Worm (Caenorhabditis elegans) whole organism, L1 larva: ENCODE data around the gene pcca-1.

Experiments used
- C16A3.4 ChIP-seq: fragments of 150-350 bp; optimal IDR thresholded peaks from 2 replicates; lab custom pipeline; 2014; ENCODE audit warnings: missing biosample characterization, missing genetic modification characterization
- F16B12.6 ChIP-seq: fragments of 150-350 bp; optimal IDR thresholded peaks from 2 replicates; lab custom pipeline; 2014; ENCODE audit warnings: missing biosample characterization, missing genetic modification characterization
- Y116A8C.19 ChIP-seq: sonication (generic microtip); optimal IDR thresholded peaks from 2 replicates; lab custom pipeline; 2016; ENCODE audit warnings: missing compliant biosample characterization, missing genetic modification characterization, borderline replicate concordance
- aha-1 ChIP-seq: fragments of 150-350 bp; optimal IDR thresholded peaks from 2 replicates; lab custom pipeline; 2014; ENCODE audit warnings: missing biosample characterization, missing genetic modification characterization
- ama-1 ChIP-seq: fragments of 150-350 bp; optimal IDR thresholded peaks from 2 replicates; lab custom pipeline; 2014
- ceh-82 ChIP-seq, 3 experiments: fragments of 150-350 bp in 1 of 3; sonication (generic microtip) in 2 of 3; optimal IDR thresholded peaks; 2 replicates each; lab custom pipeline; 2014 to 2017; ENCODE audit warnings: missing biosample characterization in 3 of 3, missing genetic modification characterization in 3 of 3
- dpl-1 ChIP-seq, 3 experiments: fragments of 150-350 bp in 2 of 3; sonication (generic microtip) in 1 of 3; optimal IDR thresholded peaks; 2 replicates each; lab custom pipeline; 2014 to 2017; ENCODE audit warnings: missing biosample characterization in 3 of 3, missing genetic modification characterization in 3 of 3, missing genetic modification reagents in 3 of 3
- efl-1 ChIP-seq, 4 experiments: fragments of 150-350 bp; optimal IDR thresholded peaks in 3 of 4; peaks in 1 of 4; 1 replicate in 1 of 4; 2 replicates in 3 of 4; lab custom pipeline; 2014; ENCODE audit warnings: missing biosample characterization in 2 of 4, missing genetic modification characterization in 2 of 4, missing genetic modification reagents in 2 of 4
- efl-3 ChIP-seq: fragments of 200-800 bp; sonication (Bioruptor generic); optimal IDR thresholded peaks from 2 replicates; lab custom pipeline; 2018; ENCODE audit warnings: mild to moderate bottlenecking, missing genetic modification characterization, missing compliant biosample characterization
- egl-13 ChIP-seq: sonication (generic microtip); optimal IDR thresholded peaks from 2 replicates; lab custom pipeline; 2016; ENCODE audit warnings: missing genotype, missing genetic modification reagents, missing genetic modification characterization, missing compliant biosample characterization
- egl-27 ChIP-seq, 2 experiments: fragments of 150-350 bp in 1 of 2; sonication (generic microtip); optimal IDR thresholded peaks; 3 replicates each; lab custom pipeline; 2017 to 2018; ENCODE audit warnings: missing biosample characterization in 2 of 2, missing genetic modification characterization in 2 of 2, missing genetic modification reagents in 2 of 2
- elt-2 ChIP-seq: sonication (generic microtip); optimal IDR thresholded peaks from 2 replicates; lab custom pipeline; 2016; ENCODE audit warnings: missing genetic modification characterization, mild to moderate bottlenecking, inconsistent platforms, missing compliant biosample characterization, missing genetic modification reagents
- elt-3 ChIP-seq, 6 experiments: fragments of 150-350 bp in 1 of 6; sonication (generic microtip); optimal IDR thresholded peaks; 2 replicates each; lab custom pipeline; 2017 to 2018; ENCODE audit warnings: missing biosample characterization in 6 of 6, missing genetic modification characterization in 6 of 6, inconsistent platforms in 1 of 6
- ets-5 ChIP-seq: fragments of 200-800 bp; sonication (Bioruptor generic); IDR thresholded peaks from 2 replicates; pipeline ENCODE4 v1.3.6; 2022; ENCODE audit warnings: missing genetic modification characterization, missing compliant biosample characterization
- fkh-8 ChIP-seq: sonication (generic microtip); optimal IDR thresholded peaks from 2 replicates; lab custom pipeline; 2016; ENCODE audit warnings: mild to moderate bottlenecking, missing genetic modification characterization, missing compliant biosample characterization
- grh-1 ChIP-seq: fragments of 200-800 bp; sonication (Bioruptor generic); IDR thresholded peaks from 2 replicates; pipeline ENCODE4 v1.3.6; 2022; ENCODE audit warnings: missing genetic modification reagents, missing genetic modification characterization, missing compliant biosample characterization
- irx-1 ChIP-seq: sonication (generic microtip); optimal IDR thresholded peaks from 2 replicates; lab custom pipeline; 2016; ENCODE audit warnings: missing genetic modification characterization, missing compliant biosample characterization
- isw-1 ChIP-seq: fragments of 200-800 bp; sonication (Bioruptor generic); IDR thresholded peaks from 2 replicates; pipeline ENCODE4 v1.3.6; 2022; ENCODE audit warnings: missing genetic modification characterization, missing compliant biosample characterization
- jun-1 ChIP-seq: fragments of 150-350 bp; optimal IDR thresholded peaks from 2 replicates; lab custom pipeline; 2014; ENCODE audit warnings: missing biosample characterization, missing genetic modification reagents, missing genetic modification characterization
- lin-14 ChIP-seq: fragments of 200-800 bp; sonication (Bioruptor generic); optimal IDR thresholded peaks from 2 replicates; lab custom pipeline; 2018; ENCODE audit warnings: mild to moderate bottlenecking, missing genetic modification characterization, moderate library complexity, missing compliant biosample characterization
- lin-39 ChIP-seq: fragments of 150-350 bp; optimal IDR thresholded peaks from 2 replicates; lab custom pipeline; 2014; ENCODE audit warnings: missing biosample characterization, missing genetic modification reagents, missing genetic modification characterization
- lir-3 ChIP-seq: sonication (generic microtip); optimal IDR thresholded peaks from 2 replicates; lab custom pipeline; 2016; ENCODE audit warnings: mild to moderate bottlenecking, missing genetic modification characterization, moderate library complexity, missing compliant biosample characterization; ENCODE audit not compliant: poor library complexity
- mef-2 ChIP-seq: fragments of 150-350 bp; optimal IDR thresholded peaks from 2 replicates; lab custom pipeline; 2014; ENCODE audit warnings: missing biosample characterization, missing genetic modification characterization
- nhr-11 ChIP-seq: fragments of 150-350 bp; optimal IDR thresholded peaks from 2 replicates; lab custom pipeline; 2014; ENCODE audit warnings: missing biosample characterization, missing genetic modification characterization
- nhr-12 ChIP-seq: sonication (generic microtip); optimal IDR thresholded peaks from 2 replicates; lab custom pipeline; 2017; ENCODE audit warnings: missing biosample characterization, missing genetic modification characterization
- nhr-237 ChIP-seq: fragments of 150-350 bp; optimal IDR thresholded peaks from 2 replicates; lab custom pipeline; 2014; ENCODE audit warnings: missing biosample characterization, missing genetic modification characterization
- nhr-71 ChIP-seq: sonication (generic microtip); optimal IDR thresholded peaks from 2 replicates; lab custom pipeline; 2016; ENCODE audit warnings: mild to moderate bottlenecking, missing genetic modification characterization, moderate library complexity, missing compliant biosample characterization
- nhr-77 ChIP-seq: fragments of 150-350 bp; optimal IDR thresholded peaks from 2 replicates; lab custom pipeline; 2014; ENCODE audit warnings: missing biosample characterization, missing genetic modification characterization
- nhr-90 ChIP-seq: sonication (generic microtip); optimal IDR thresholded peaks from 2 replicates; lab custom pipeline; 2016; ENCODE audit warnings: mild to moderate bottlenecking, missing genetic modification characterization, missing compliant biosample characterization; ENCODE audit not compliant: poor library complexity
- pax-3 ChIP-seq: fragments of 200-800 bp; sonication (Bioruptor generic); optimal IDR thresholded peaks from 2 replicates; lab custom pipeline; 2018; ENCODE audit warnings: mild to moderate bottlenecking, missing genetic modification characterization, moderate library complexity, missing compliant biosample characterization
- rnt-1 ChIP-seq: sonication (generic microtip); optimal IDR thresholded peaks from 2 replicates; lab custom pipeline; 2016; ENCODE audit warnings: mild to moderate bottlenecking, missing genetic modification characterization, moderate library complexity, missing compliant biosample characterization
- snpc-4 ChIP-seq: fragments of 150-350 bp; optimal IDR thresholded peaks from 2 replicates; lab custom pipeline; 2014; ENCODE audit warnings: missing biosample characterization, missing genetic modification characterization
- sox-4 ChIP-seq: sonication (generic microtip); optimal IDR thresholded peaks from 2 replicates; lab custom pipeline; 2016; ENCODE audit warnings: missing genetic modification characterization, missing compliant biosample characterization
- sptf-1 ChIP-seq: fragments of 150-350 bp; optimal IDR thresholded peaks from 2 replicates; lab custom pipeline; 2014; ENCODE audit warnings: missing biosample characterization, missing genetic modification characterization
- sup-37 ChIP-seq: fragments of 200-800 bp; sonication (Bioruptor generic); optimal IDR thresholded peaks from 2 replicates; lab custom pipeline; 2018; ENCODE audit warnings: mild to moderate bottlenecking, missing genetic modification characterization, missing compliant biosample characterization
- swsn-7 ChIP-seq: sonication (generic microtip); optimal IDR thresholded peaks from 2 replicates; lab custom pipeline; 2016; ENCODE audit warnings: missing genetic modification characterization, missing compliant biosample characterization
- tbx-2 ChIP-seq: sonication (generic microtip); optimal IDR thresholded peaks from 2 replicates; lab custom pipeline; 2016; ENCODE audit warnings: missing genetic modification characterization, missing compliant biosample characterization
- tlp-1 ChIP-seq: fragments of 150-350 bp; optimal IDR thresholded peaks from 2 replicates; lab custom pipeline; 2014; ENCODE audit warnings: missing biosample characterization, missing genetic modification characterization
- unc-130 ChIP-seq: fragments of 150-350 bp; optimal IDR thresholded peaks from 2 replicates; lab custom pipeline; 2017; ENCODE audit warnings: missing biosample characterization, missing genetic modification characterization, inconsistent platforms
- unc-30 ChIP-seq: sonication (generic microtip); optimal IDR thresholded peaks from 2 replicates; lab custom pipeline; 2017; ENCODE audit warnings: missing biosample characterization, missing genetic modification characterization
- unc-62 ChIP-seq: fragments of 150-350 bp; optimal IDR thresholded peaks from 2 replicates; lab custom pipeline; 2014; ENCODE audit warnings: missing biosample characterization, missing genetic modification reagents, missing genetic modification characterization
- unc-86 ChIP-seq: sonication (generic microtip); optimal IDR thresholded peaks from 2 replicates; lab custom pipeline; 2016; ENCODE audit warnings: missing genetic modification characterization, missing compliant biosample characterization
- zag-1 ChIP-seq: fragments of 150-350 bp; optimal IDR thresholded peaks from 2 replicates; lab custom pipeline; 2014; ENCODE audit warnings: missing biosample characterization, missing genetic modification characterization
- ztf-11 ChIP-seq, 2 experiments: sonication (generic microtip); optimal IDR thresholded peaks; 2 replicates each; lab custom pipeline; 2016 to 2017; ENCODE audit warnings: missing genetic modification characterization in 2 of 2, missing biosample characterization in 1 of 2, missing compliant biosample characterization in 1 of 2
- ztf-4 ChIP-seq: fragments of 150-350 bp; optimal IDR thresholded peaks from 2 replicates; lab custom pipeline; 2014; ENCODE audit warnings: missing biosample characterization, missing genetic modification characterization

pcca-1 gene

ce11 chrX:7681965-7682946 lies 21.5 kb upstream of the pcca-1 start, which contains the start of gene unc-18 (continued):
- no peak for TF ChIP-seq dpl-1 (GFP tag; optimal IDR thresholded peaks at IDR 0.05; lab: Kevin White, UChicago)
- TF ChIP-seq jun-1 (tag; lab: Kevin White, UChicago) = no peak
- TF ChIP-seq zag-1 (tag; lab: Kevin White, UChicago) = no peak
- no peak for TF ChIP-seq sptf-1 (tag; lab: Kevin White, UChicago)
- no peak for TF ChIP-seq sup-37 (GFP tag; lab: Kevin White, UChicago)
- no peak for TF ChIP-seq rnt-1
- TF ChIP-seq tbx-2 (tag; lab: Kevin White, UChicago) = no peak
- TF ChIP-seq unc-130 (tag; lab: Kevin White, UChicago) = no peak
- TF ChIP-seq lin-14 = peak; percentile 79
- TF ChIP-seq egl-27 (tag; optimal IDR thresholded peaks at IDR 0.05; lab: Kevin White, UChicago) = no peak
- TF ChIP-seq elt-2 (tag; lab: Kevin White, UChicago) = no peak
- TF ChIP-seq unc-30 (tag; lab: Kevin White, UChicago) = no peak
- TF ChIP-seq grh-1 (GFP tag; lab: Robert Waterston, UW) = no peak
- no peak for TF ChIP-seq ama-1 (lab: Kevin White, UChicago)
- TF ChIP-seq aha-1 (tag; lab: Kevin White, UChicago) = no peak
- TF ChIP-seq nhr-12 (tag; lab: Kevin White, UChicago) = no peak
- TF ChIP-seq irx-1 (tag; lab: Kevin White, UChicago) = no peak
- TF ChIP-seq pax-3 (tag; lab: Kevin White, UChicago) = no peak
- TF ChIP-seq nhr-90 (tag; lab: Kevin White, UChicago) = no peak
- TF ChIP-seq efl-1 (optimal IDR thresholded peaks at IDR 0.05; lab: Kevin White, UChicago) = no peak
- TF ChIP-seq efl-1 (GFP tag; optimal IDR thresholded peaks at IDR 0.05 in 1 of 2; lab: Kevin White, UChicago) = peak in 1 of 2 experiments; percentile 33
- no peak for TF ChIP-seq efl-3
- TF ChIP-seq nhr-77 = no peak
- no peak for TF ChIP-seq ets-5 (GFP tag; lab: Robert Waterston, UW)
- no peak for TF ChIP-seq mef-2
- peak; percentile 20 for TF ChIP-seq swsn-7 (tag; lab: Kevin White, UChicago)
- peak; percentile 58 for TF ChIP-seq egl-13 (tag; lab: Kevin White, UChicago)
- peak; percentile 21 for TF ChIP-seq nhr-71 (tag; lab: Kevin White, UChicago)
- TF ChIP-seq ztf-4 (tag; lab: Kevin White, UChicago) = no peak
- TF ChIP-seq Y116A8C.19 = no peak
- TF ChIP-seq F16B12.6 (tag; lab: Kevin White, UChicago) = peak; percentile 73
- TF ChIP-seq tlp-1 (tag; lab: Kevin White, UChicago) = no peak
- peak; percentile 57 for TF ChIP-seq fkh-8 (tag; lab: Kevin White, UChicago)
- TF ChIP-seq lin-39 (tag; lab: Kevin White, UChicago) = no peak
- TF ChIP-seq unc-86 = peak; percentile 36
- peak in 2 of 6 experiments; percentile 5 to 29 for TF ChIP-seq elt-3 (tag; optimal IDR thresholded peaks at IDR 0.05; lab: Kevin White, UChicago)
- TF ChIP-seq unc-62 (GFP tag; lab: Kevin White, UChicago) = no peak
- no peak for TF ChIP-seq snpc-4 (tag; lab: Kevin White, UChicago)
- no peak for TF ChIP-seq ztf-11 (tag; optimal IDR thresholded peaks at IDR 0.05; lab: Kevin White, UChicago)
- no peak for TF ChIP-seq sox-4 (tag; lab: Kevin White, UChicago)
- no peak for TF ChIP-seq nhr-237
- peak; percentile 18 to 40 (median 35) for TF ChIP-seq ceh-82 (tag; optimal IDR thresholded peaks at IDR 0.05; lab: Kevin White, UChicago)
- peak; percentile 9; the same call in 1 of the 2 replicates for TF ChIP-seq isw-1
- no peak for TF ChIP-seq C16A3.4 (tag; lab: Kevin White, UChicago)
- no peak for TF ChIP-seq nhr-11
- no peak for TF ChIP-seq lir-3 (tag; lab: Kevin White, UChicago)
